Fruit fly (Drosophila melanogaster) whole organism, embryonic: ENCODE measurements around the gene brv3.
A peak's percentile ranks its signal among the peaks of the same experiment; 100 is the strongest.

Source experiments
- ATbp ChIP-seq: fragments of 200-800 bp; sonication (Bioruptor generic); optimal IDR thresholded peaks from 2 replicates; lab custom pipeline; 2017; ENCODE audit warnings: missing biosample characterization, mild to moderate bottlenecking, missing genetic modification characterization, missing genetic modification reagents
- Atf-2 ChIP-seq: fragments of 200-800 bp; sonication (Bioruptor generic); optimal IDR thresholded peaks from 2 replicates; lab custom pipeline; 2016; ENCODE audit warnings: missing biosample characterization, missing genetic modification characterization
- Blimp-1 ChIP-seq: fragments of 200-800 bp; sonication (Bioruptor generic); optimal IDR thresholded peaks from 3 replicates; lab custom pipeline; 2018; ENCODE audit warnings: missing biosample characterization, missing genetic modification characterization, mild to moderate bottlenecking, moderate library complexity, missing genetic modification reagents
- CG10431 ChIP-seq: fragments of 200-800 bp; sonication (Bioruptor generic); optimal IDR thresholded peaks from 3 replicates; lab custom pipeline; 2018; ENCODE audit warnings: missing biosample characterization, mild to moderate bottlenecking, missing genetic modification characterization
- CG11247 ChIP-seq: fragments of 200-800 bp; sonication (Bioruptor generic); IDR thresholded peaks from 2 replicates; pipeline ENCODE4 v1.3.6; 2022; ENCODE audit warnings: missing biosample characterization, missing genetic modification characterization
- CG11456 ChIP-seq: fragments of 200-800 bp; sonication (Bioruptor generic); IDR thresholded peaks from 3 replicates; pipeline ENCODE4 v1.3.6; 2022; ENCODE audit warnings: missing biosample characterization, missing genetic modification characterization
- CG11723 ChIP-seq: fragments of 200-800 bp; sonication (Bioruptor generic); optimal IDR thresholded peaks from 2 replicates; lab custom pipeline; 2017; ENCODE audit warnings: missing biosample characterization, mild to moderate bottlenecking, missing genetic modification characterization
- CG12071 ChIP-seq: fragments of 200-800 bp; sonication (Bioruptor generic); optimal IDR thresholded peaks from 3 replicates; lab custom pipeline; 2018; ENCODE audit warnings: missing biosample characterization, mild to moderate bottlenecking, missing genetic modification characterization
- CG12104 ChIP-seq: fragments of 200-800 bp; sonication (Bioruptor generic); optimal IDR thresholded peaks from 3 replicates; lab custom pipeline; 2016; ENCODE audit warnings: missing biosample characterization, missing genetic modification characterization
- CG12659 ChIP-seq: fragments of 200-800 bp; sonication (Bioruptor generic); optimal IDR thresholded peaks from 3 replicates; lab custom pipeline; 2017; ENCODE audit warnings: mild to moderate bottlenecking, missing biosample characterization, missing genetic modification reagents, missing genetic modification characterization
- CG1602 ChIP-seq: fragments of 200-800 bp; sonication (Bioruptor generic); optimal IDR thresholded peaks from 3 replicates; lab custom pipeline; 2016; ENCODE audit warnings: missing biosample characterization, missing genetic modification characterization
- CG16779 ChIP-seq: fragments of 200-800 bp; sonication (Bioruptor generic); IDR thresholded peaks from 2 replicates; pipeline ENCODE4 v1.3.6; 2022; ENCODE audit warnings: missing biosample characterization, missing genetic modification characterization
- CG1792 ChIP-seq: fragments of 200-800 bp; sonication (Bioruptor generic); optimal IDR thresholded peaks from 2 replicates; lab custom pipeline; 2016; ENCODE audit warnings: missing biosample characterization, missing genetic modification characterization
- CG4730 ChIP-seq: fragments of 200-800 bp; sonication (Bioruptor generic); IDR thresholded peaks from 2 replicates; pipeline ENCODE4 v1.3.6; 2022; ENCODE audit warnings: missing biosample characterization, missing genetic modification characterization
- CG6683 ChIP-seq: fragments of 200-800 bp; sonication (Bioruptor generic); optimal IDR thresholded peaks from 2 replicates; lab custom pipeline; 2017; ENCODE audit warnings: missing biosample characterization, mild to moderate bottlenecking, missing genetic modification characterization, missing genetic modification reagents
- CG6813 ChIP-seq: fragments of 200-800 bp; sonication (Bioruptor generic); optimal IDR thresholded peaks from 2 replicates; lab custom pipeline; 2017; ENCODE audit warnings: missing biosample characterization, missing genetic modification characterization, mild to moderate bottlenecking, moderate library complexity, missing genetic modification reagents
- CG7556 ChIP-seq: fragments of 200-800 bp; sonication (Bioruptor generic); optimal IDR thresholded peaks from 2 replicates; lab custom pipeline; 2017; ENCODE audit warnings: missing biosample characterization, mild to moderate bottlenecking, missing genetic modification characterization
- CG7786 ChIP-seq: fragments of 200-800 bp; sonication (Bioruptor generic); optimal IDR thresholded peaks from 2 replicates; lab custom pipeline; 2016; ENCODE audit warnings: missing biosample characterization, missing genetic modification characterization
- CG7987 ChIP-seq: fragments of 200-800 bp; sonication (Bioruptor generic); optimal IDR thresholded peaks from 2 replicates; lab custom pipeline; 2018; ENCODE audit warnings: missing biosample characterization, mild to moderate bottlenecking, missing genetic modification characterization, moderate library complexity
- CG9932 ChIP-seq: fragments of 200-800 bp; sonication (Bioruptor generic); IDR thresholded peaks from 2 replicates; pipeline ENCODE4 v1.3.6; 2022; ENCODE audit warnings: missing biosample characterization, missing genetic modification characterization
- CoRest ChIP-seq: fragments of 200-800 bp; sonication (Bioruptor generic); optimal IDR thresholded peaks from 3 replicates; lab custom pipeline; 2018; ENCODE audit warnings: missing biosample characterization, mild to moderate bottlenecking, missing genetic modification characterization, moderate library complexity
- D19A ChIP-seq: fragments of 200-800 bp; optimal IDR thresholded peaks from 3 replicates; lab custom pipeline; 2019; ENCODE audit warnings: missing biosample characterization, mild to moderate bottlenecking, missing genetic modification characterization, moderate library complexity
- H15 ChIP-seq: fragments of 200-800 bp; sonication (Bioruptor generic); IDR thresholded peaks from 3 replicates; pipeline ENCODE4 v1.3.6; 2022; ENCODE audit warnings: missing biosample characterization, missing genetic modification characterization
- Lhr ChIP-seq: fragments of 200-800 bp; sonication (Bioruptor generic); optimal IDR thresholded peaks from 3 replicates; lab custom pipeline; 2017; ENCODE audit warnings: mild to moderate bottlenecking, missing biosample characterization, missing genetic modification reagents, missing genetic modification characterization
- Nf-YA ChIP-seq: fragments of 200-800 bp; sonication (Bioruptor generic); IDR thresholded peaks from 2 replicates; pipeline ENCODE4 v1.3.6; 2022; ENCODE audit warnings: missing biosample characterization, missing genetic modification characterization
- Poxn ChIP-seq: fragments of 200-800 bp; sonication (Bioruptor generic); IDR thresholded peaks from 2 replicates; pipeline ENCODE4 v1.3.6; 2022; ENCODE audit warnings: missing biosample characterization, missing genetic modification characterization
- Sry-β ChIP-seq: fragments of 200-800 bp; sonication (Bioruptor generic); optimal IDR thresholded peaks from 2 replicates; lab custom pipeline; 2018; ENCODE audit warnings: missing biosample characterization, mild to moderate bottlenecking, missing genetic modification characterization, moderate library complexity
- Vsx1 ChIP-seq: fragments of 200-800 bp; sonication (Bioruptor generic); optimal IDR thresholded peaks from 2 replicates; lab custom pipeline; 2017; ENCODE audit warnings: missing biosample characterization, mild to moderate bottlenecking, missing genetic modification characterization, missing genetic modification reagents
- bbx ChIP-seq: fragments of 200-800 bp; sonication (Bioruptor generic); IDR thresholded peaks from 2 replicates; pipeline ENCODE4 v1.3.6; 2022; ENCODE audit warnings: missing biosample characterization, missing genetic modification characterization; ENCODE audit not compliant: partially characterized antibody
- cas ChIP-seq: fragments of 200-800 bp; sonication (Bioruptor generic); IDR thresholded peaks from 2 replicates; pipeline ENCODE4 v1.3.6; 2022; ENCODE audit warnings: missing biosample characterization, missing genetic modification characterization
- chm ChIP-seq: fragments of 200-800 bp; sonication (Bioruptor generic); IDR thresholded peaks from 2 replicates; pipeline ENCODE4 v1.3.6; 2022; ENCODE audit warnings: missing biosample characterization, missing genetic modification characterization
- disco-r ChIP-seq: fragments of 200-800 bp; sonication (Bioruptor generic); optimal IDR thresholded peaks from 2 replicates; lab custom pipeline; 2016; ENCODE audit warnings: missing biosample characterization, missing genetic modification characterization
- exex ChIP-seq: fragments of 200-800 bp; sonication (Bioruptor generic); optimal IDR thresholded peaks from 4 replicates; lab custom pipeline; 2018; ENCODE audit warnings: missing biosample characterization, mild to moderate bottlenecking, missing genetic modification characterization, moderate library complexity
- grn ChIP-seq: fragments of 200-800 bp; sonication (Bioruptor generic); optimal IDR thresholded peaks from 3 replicates; lab custom pipeline; 2017; ENCODE audit warnings: missing biosample characterization, missing genetic modification characterization
- hkb ChIP-seq, 2 experiments: fragments of 200-800 bp in 1 of 2; fragments of >200 bp in 1 of 2; sonication (Bioruptor generic) in 1 of 2; IDR thresholded peaks in 1 of 2; optimal IDR thresholded peaks in 1 of 2; 2 replicates each; pipeline versions ENCODE4 v1.3.6 to Lab custom; 2017 to 2022; ENCODE audit warnings: missing biosample characterization in 1 of 2, missing genetic modification characterization in 1 of 2
- insv ChIP-seq, 2 experiments: fragments of 200-800 bp; sonication (Bioruptor generic); optimal IDR thresholded peaks; 3 replicates each; lab custom pipeline; 2016 to 2018; ENCODE audit warnings: missing biosample characterization in 2 of 2, missing genetic modification characterization in 2 of 2
- jumu ChIP-seq: fragments of 200-800 bp; sonication (Bioruptor generic); optimal IDR thresholded peaks from 3 replicates; lab custom pipeline; 2016; ENCODE audit warnings: missing biosample characterization, missing genetic modification characterization
- ken ChIP-seq: fragments of 200-800 bp; sonication (Bioruptor generic); IDR thresholded peaks from 3 replicates; pipeline ENCODE4 v1.3.6; 2022; ENCODE audit warnings: missing biosample characterization, missing genetic modification characterization
- otp ChIP-seq: fragments of 200-800 bp; sonication (Bioruptor generic); IDR thresholded peaks from 3 replicates; pipeline ENCODE4, ENCODE4 v1.3.6; 2022; ENCODE audit warnings: missing biosample characterization, missing genetic modification characterization
- phol ChIP-seq: fragments of 200-800 bp; sonication (Bioruptor generic); optimal IDR thresholded peaks from 3 replicates; lab custom pipeline; 2018; ENCODE audit warnings: missing biosample characterization, mild to moderate bottlenecking, missing genetic modification characterization, moderate library complexity
- pnt ChIP-seq: fragments of 200-800 bp; sonication (Bioruptor generic); optimal IDR thresholded peaks from 3 replicates; lab custom pipeline; 2016; ENCODE audit warnings: missing biosample characterization, missing genetic modification characterization
- pzg ChIP-seq: fragments of 200-800 bp; sonication (Bioruptor generic); optimal IDR thresholded peaks from 3 replicates; lab custom pipeline; 2018; ENCODE audit warnings: missing biosample characterization, mild to moderate bottlenecking, missing genetic modification characterization, moderate library complexity
- repo ChIP-seq: fragments of 200-800 bp; sonication (Bioruptor generic); optimal IDR thresholded peaks from 2 replicates; lab custom pipeline; 2016; ENCODE audit warnings: missing biosample characterization, missing genetic modification characterization
- salm ChIP-seq: fragments of 200-800 bp; sonication (Bioruptor generic); optimal IDR thresholded peaks from 2 replicates; lab custom pipeline; 2018; ENCODE audit warnings: missing biosample characterization, mild to moderate bottlenecking, missing genetic modification characterization
- sim ChIP-seq: fragments of 200-800 bp; sonication (Bioruptor generic); IDR thresholded peaks from 2 replicates; pipeline ENCODE4 v1.3.6; 2022; ENCODE audit warnings: missing biosample characterization, missing genetic modification characterization
- sr ChIP-seq: fragments of 200-800 bp; sonication (Bioruptor generic); IDR thresholded peaks from 3 replicates; pipeline ENCODE4 v1.3.6; 2022; ENCODE audit warnings: missing biosample characterization, missing genetic modification characterization
- tgo ChIP-seq: fragments of 200-800 bp; sonication (Bioruptor generic); IDR thresholded peaks from 3 replicates; pipeline ENCODE4 v1.3.6; 2022; ENCODE audit warnings: missing biosample characterization, missing genetic modification characterization
- vfl ChIP-seq: fragments of 200-800 bp; sonication (Bioruptor generic); optimal IDR thresholded peaks from 2 replicates; lab custom pipeline; 2016; ENCODE audit warnings: missing biosample characterization, missing genetic modification characterization
- wek ChIP-seq: fragments of 200-800 bp; sonication (Bioruptor generic); optimal IDR thresholded peaks from 3 replicates; lab custom pipeline; 2018; ENCODE audit warnings: missing biosample characterization, mild to moderate bottlenecking, missing genetic modification characterization, moderate library complexity

Gene brv3

DNA sequence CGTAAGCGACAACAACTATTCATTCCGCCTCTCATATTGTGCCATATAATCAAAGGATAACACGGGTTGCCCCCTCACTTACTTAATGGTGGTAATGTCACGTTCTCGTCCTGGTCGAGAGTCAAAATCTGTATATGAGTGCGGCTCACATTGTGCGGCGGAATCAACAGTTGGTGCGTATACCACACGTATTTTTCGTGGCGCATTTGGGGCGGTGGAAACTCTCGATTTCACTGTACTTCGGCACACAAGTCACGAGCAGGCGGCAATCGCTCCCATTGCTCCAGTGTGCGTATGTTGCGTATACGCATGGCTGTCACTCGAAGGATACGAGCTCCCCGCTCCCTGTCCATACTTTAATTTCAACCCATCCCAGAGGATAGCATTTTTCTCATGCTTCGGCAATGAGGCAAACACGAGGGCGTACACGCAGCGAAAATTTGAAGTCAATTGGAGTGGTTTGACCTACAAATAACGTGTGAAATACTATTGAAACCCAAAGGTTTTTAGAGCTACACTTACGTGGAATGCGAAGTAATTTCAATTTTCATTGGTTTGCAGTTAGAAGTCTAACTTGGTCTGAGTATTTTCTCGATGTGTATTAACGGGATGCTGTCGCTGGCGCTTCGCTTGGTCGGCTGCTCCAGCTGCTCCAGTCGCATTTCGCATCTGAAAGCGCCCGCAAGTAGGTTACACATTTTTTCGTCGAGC, 42.4 kb downstream of the brv3 start (continued):
- TF ChIP-seq Sry-β (GFP tag; lab: Kevin White, UChicago) (no peak), CG6683 (peak; percentile 65), pzg (peak; percentile 13), phol (tag; lab: Kevin White, UChicago) (peak; percentile 59), Nf-YA (GFP tag; lab: Robert Waterston, UW) (peak; percentile 53), CG11456 (GFP tag; lab: Robert Waterston, UW) (peak; percentile 79), sim (GFP tag; lab: Robert Waterston, UW) (no peak), H15 (GFP tag; lab: Robert Waterston, UW) (peak; percentile 51; the same call in 1 of the 3 replicates), vfl (GFP tag; lab: Kevin White, UChicago) (peak; percentile 70), ATbp (peak; percentile 68), sr (GFP tag; lab: Robert Waterston, UW) (peak; percentile 33; the same call in 1 of the 3 replicates), Atf-2 (GFP tag; lab: Kevin White, UChicago) (peak; percentile 58), jumu (GFP tag; lab: Kevin White, UChicago) (peak; percentile 62), insv (GFP tag; optimal IDR thresholded peaks at IDR 0.05; lab: Kevin White, UChicago) (no peak), CG7987 (GFP tag; lab: Kevin White, UChicago) (peak; percentile 4), CG16779 (GFP tag; lab: Robert Waterston, UW) (0 out of 2 replicates have a peak, but pooled peaks have one; percentile 26), cas (GFP tag; lab: Robert Waterston, UW) (peak; percentile 62; the same call in 1 of the 2 replicates), wek (GFP tag; lab: Kevin White, UChicago) (peak; percentile 25), CG11247 (peak; percentile 54; the same call in 1 of the 2 replicates), CG1792 (peak; percentile 64), CG1602 (peak; percentile 23), hkb (optimal IDR thresholded peaks at IDR 0.05; lab: Kevin White, UChicago) (no peak), hkb (GFP tag; IDR thresholded peaks at IDR 0.05; lab: Robert Waterston, UW) (peak; percentile 80), CG4730 (peak; percentile 67), CoRest (tag; lab: Kevin White, UChicago) (peak; percentile 52), chm (no peak), salm (tag; lab: Kevin White, UChicago) (no peak), bbx (no peak), CG7786 (GFP tag; lab: Kevin White, UChicago) (peak; percentile 85), disco-r (peak; percentile 8), CG12071 (GFP tag; lab: Kevin White, UChicago) (peak; percentile 82), tgo (GFP tag; lab: Robert Waterston, UW) (peak; percentile 78), Lhr (no peak), CG10431 (GFP tag; lab: Kevin White, UChicago) (no peak), CG9932 (GFP tag; lab: Robert Waterston, UW) (peak; percentile 81), CG7556 (GFP tag; lab: Kevin White, UChicago) (peak; percentile 84), Poxn (peak; percentile 66), ken (peak; percentile 54; the same call in 1 of the 3 replicates), Vsx1 (GFP tag; lab: Kevin White, UChicago) (no peak), otp (GFP tag; lab: Robert Waterston, UW) (peak; percentile 65; the same call in 2 of the 3 replicates), CG6813 (peak; percentile 74), exex (peak; percentile 32), Blimp-1 (peak; percentile 39), CG11723 (GFP tag; lab: Kevin White, UChicago) (peak; percentile 6), CG12659 (GFP tag; lab: Kevin White, UChicago) (peak; percentile 66), CG12104 (GFP tag; lab: Kevin White, UChicago) (peak; percentile 15), pnt (GFP tag; lab: Kevin White, UChicago) (peak; percentile 70), D19A (tag; lab: Kevin White, UChicago) (peak; percentile 33), repo (GFP tag; lab: Kevin White, UChicago) (peak; percentile 55), grn (no peak)
